Worm (Caenorhabditis elegans): Measurements from ENCODE around the gene emg-1.

- no peak for TF ChIP-seq ets-7 (tag; optimal IDR thresholded peaks at IDR 0.05)
- TF ChIP-seq F13C5.2 (tag; optimal IDR thresholded peaks at IDR 0.05), result no peak
- no peak for TF ChIP-seq hmg-4 (GFP tag; optimal IDR thresholded peaks at IDR 0.05)
- no peak for TF ChIP-seq sea-1 (GFP tag; conservative IDR thresholded peaks at IDR 0.05)
- no peak for TF ChIP-seq tbx-37 (GFP tag; conservative IDR thresholded peaks at IDR 0.05)
- no peak for TF ChIP-seq ama-1 (optimal IDR thresholded peaks at IDR 0.05)
Measured at ce11 chrIII:10694294-10694693, 45.0 kb downstream of the emg-1 start, which contains the start of the genes Y39A1A.18 and fmo-3.

Measured in whole organism, early embryonic.